Fruit fly (Drosophila melanogaster): ENCODE results near the gene CG42394.

The CG42394 gene

dm6 chr3R:10884031-10884677 is 34.5 kb downstream of the CG42394 start (continued):
- TF ChIP-seq HLH54F (GFP tag; optimal IDR thresholded peaks at IDR 0.05) (no peak), pb (GFP tag; optimal IDR thresholded peaks at IDR 0.05) (no peak), p53 (GFP tag; optimal IDR thresholded peaks at IDR 0.05) (no peak), CG9932 (GFP tag; IDR thresholded peaks at IDR 0.05) (peak; percentile 83), Hr78 (GFP tag; optimal IDR thresholded peaks at IDR 0.05) (peak in 1 of 2 experiments; percentile 21), Dip2 (GFP tag; IDR thresholded peaks at IDR 0.05) (0 out of 2 replicates have a peak, but pooled peaks have one; percentile 16), CG12744 (GFP tag; optimal IDR thresholded peaks at IDR 0.05) (no peak), zf30C (GFP tag; optimal IDR thresholded peaks at IDR 0.05) (no peak), sim (GFP tag; IDR thresholded peaks at IDR 0.05) (0 out of 2 replicates have a peak, but pooled peaks have one; percentile 34), CG15269 (tag; optimal IDR thresholded peaks at IDR 0.05) (peak; percentile 80), sd (tag; optimal IDR thresholded peaks at IDR 0.05) (peak; percentile 51), E2f1 (GFP tag; IDR thresholded peaks at IDR 0.05) (peak; percentile 79), MBD-R2 (GFP tag; IDR thresholded peaks at IDR 0.05) (peak; percentile 41; the same call in 1 of the 2 replicates), Oaz (GFP tag; IDR thresholded peaks at IDR 0.05) (peak; percentile 58), Ets65A (GFP tag) (peak; percentile 23), Ssrp (tag; optimal IDR thresholded peaks at IDR 0.05) (peak; percentile 33), pum (GFP tag; optimal IDR thresholded peaks at IDR 0.05) (no peak), mam (GFP tag; optimal IDR thresholded peaks at IDR 0.05) (peak; percentile 48), dysf (GFP tag; IDR thresholded peaks at IDR 0.05) (peak; percentile 90), klu (GFP tag; IDR thresholded peaks at IDR 0.05) (peak; percentile 54), CG6765 (GFP tag; optimal IDR thresholded peaks at IDR 0.05) (peak; percentile 19), Camta (GFP tag; optimal IDR thresholded peaks at IDR 0.05) (no peak), CG8765 (GFP tag; IDR thresholded peaks at IDR 0.05) (no peak), pita (GFP tag; optimal IDR thresholded peaks at IDR 0.05) (no peak), Ravus (GFP tag; IDR thresholded peaks at IDR 0.05) (peak; percentile 57), CG11247 (GFP tag; IDR thresholded peaks at IDR 0.05) (peak; percentile 79), zfh2 (GFP tag; optimal IDR thresholded peaks at IDR 0.05) (peak; percentile 7), sisA (GFP tag; IDR thresholded peaks at IDR 0.05) (peak; percentile 80), hbn (GFP tag; IDR thresholded peaks at IDR 0.05; ENCODE audit: partially characterized antibody) (no peak), CG2712 (tag; optimal IDR thresholded peaks at IDR 0.05) (peak; percentile 78), wek (GFP tag; optimal IDR thresholded peaks at IDR 0.05) (peak; percentile 8), CG11695 (GFP tag; IDR thresholded peaks at IDR 0.05) (peak; percentile 84), CG16815 (GFP tag; optimal IDR thresholded peaks at IDR 0.05) (no peak), CG2129 (GFP tag; IDR thresholded peaks at IDR 0.05; ENCODE audit: partially characterized antibody) (no peak), psq (GFP tag; optimal IDR thresholded peaks at IDR 0.05) (no peak), CG9797 (GFP tag; optimal IDR thresholded peaks at IDR 0.05) (no peak), CG3726 (GFP tag; IDR thresholded peaks at IDR 0.05) (peak; percentile 63; the same call in 1 of the 3 replicates), Hr3 (GFP tag; optimal IDR thresholded peaks at IDR 0.05) (peak; percentile 27), Rfx (GFP tag; IDR thresholded peaks at IDR 0.05) (peak; percentile 93), CG6689 (GFP tag; IDR thresholded peaks at IDR 0.05) (peak; percentile 80), CG6683 (GFP tag; optimal IDR thresholded peaks at IDR 0.05) (peak; percentile 44), B-H1 (GFP tag; IDR thresholded peaks at IDR 0.05) (peak; percentile 78), D19B (GFP tag; optimal IDR thresholded peaks at IDR 0.05) (peak; percentile 98), gsb-n (tag; optimal IDR thresholded peaks at IDR 0.05) (no peak), CG6272 (GFP tag; IDR thresholded peaks at IDR 0.05) (peak; percentile 72), usp (GFP tag; optimal IDR thresholded peaks at IDR 0.05) (no peak), tll (GFP tag; optimal IDR thresholded peaks at IDR 0.05) (no peak), emc (GFP tag; optimal IDR thresholded peaks at IDR 0.05) (no peak), D (optimal IDR thresholded peaks at IDR 0.05) (no peak), D (GFP tag; optimal IDR thresholded peaks at IDR 0.05) (peak; percentile 19), Blimp-1 (GFP tag; optimal IDR thresholded peaks at IDR 0.05) (peak; percentile 54)

All from whole organism, embryonic.